Worm (Caenorhabditis elegans) whole organism, young adult: ENCODE measurements around the gene sec-22.

Experiments used
- attf-5 ChIP-seq: fragments of 200-800 bp; sonication (Bioruptor generic); optimal IDR thresholded peaks from 2 replicates; lab custom pipeline; 2018; ENCODE audit warnings: mild to moderate bottlenecking, missing genetic modification characterization, missing compliant biosample characterization
- cebp-1 ChIP-seq, 2 experiments: fragments of 200-800 bp in 1 of 2; sonication (Bioruptor generic) in 1 of 2; sonication (generic microtip) in 1 of 2; IDR thresholded peaks in 1 of 2; optimal IDR thresholded peaks in 1 of 2; 2 replicates each; pipeline versions ENCODE4 v1.3.6 to Lab custom; 2017 to 2022; ENCODE audit warnings: missing compliant biosample characterization in 2 of 2, missing genetic modification characterization in 2 of 2, mild to moderate bottlenecking in 1 of 2, missing genetic modification reagents in 1 of 2, moderate library complexity in 1 of 2

DNA sequence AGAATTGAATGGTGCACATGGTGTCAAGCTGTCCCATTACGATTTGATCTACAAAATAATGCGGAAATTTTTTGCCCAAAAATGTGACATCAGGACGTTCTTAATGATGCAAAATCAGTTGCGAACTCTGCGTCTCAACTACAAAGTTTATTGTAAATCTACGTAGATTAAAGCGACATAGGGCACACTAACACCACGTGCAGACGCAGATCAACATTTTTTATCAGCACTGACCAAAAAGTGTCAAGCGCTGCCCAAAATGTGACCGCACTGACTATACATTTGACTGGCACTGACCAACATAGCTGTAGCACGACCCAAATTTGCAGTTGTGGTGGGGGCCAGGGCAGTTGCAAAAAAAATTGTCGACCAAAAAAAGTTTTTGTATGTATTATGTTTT, 25.8 kb upstream of the sec-22 start:
- TF ChIP-seq cebp-1 (GFP tag; IDR thresholded peaks at IDR 0.05; lab: Robert Waterston, UW) (no peak), cebp-1 (tag; optimal IDR thresholded peaks at IDR 0.05; lab: Kevin White, UChicago) (no peak), attf-5 (GFP tag; lab: Kevin White, UChicago) (no peak)
